Worm (Caenorhabditis elegans): ENCODE data around the gene mans-3.

The mans-3 gene

ce11 chrX:5116180-5116579, 49.0 kb upstream of the mans-3 start:
- TF ChIP-seq ama-1 (optimal IDR thresholded peaks at IDR 0.05) (peak; percentile 31), nhr-43 (tag; optimal IDR thresholded peaks at IDR 0.05; ENCODE audit: poor library complexity, severe bottlenecking) (no peak)

ce11 chrX:5116816-5117459, 48.3 kb upstream of the mans-3 start, which contains the start of gene apl-1:
apl-1 (minus strand) TSS chrX:5116866.
- TF ChIP-seq zag-1 (tag; optimal IDR thresholded peaks at IDR 0.05) (no peak), pha-4 (tag; optimal IDR thresholded peaks at IDR 0.05) (peak; percentile 46), nfya-1 (tag; optimal IDR thresholded peaks at IDR 0.05; ENCODE audit: insufficient read depth) (peak; percentile 28), nhr-23 (tag; optimal IDR thresholded peaks at IDR 0.05) (peak; percentile 48), nhr-25 (tag; optimal IDR thresholded peaks at IDR 0.05) (peak; percentile 43), fos-1 (tag; optimal IDR thresholded peaks at IDR 0.05) (no peak), ceh-28 (tag; optimal IDR thresholded peaks at IDR 0.05) (peak; percentile 28), ztf-11 (tag; optimal IDR thresholded peaks at IDR 0.05) (no peak), ama-1 (optimal IDR thresholded peaks at IDR 0.05) (peak; percentile 15)

- TF ChIP-seq tbx-2 (tag; optimal IDR thresholded peaks at IDR 0.05) (no peak), fkh-10 (GFP tag; optimal IDR thresholded peaks at IDR 0.05) (peak; percentile 85), lsy-12 (tag; optimal IDR thresholded peaks at IDR 0.05) (no peak)
These were observed 47.6 kb upstream of the mans-3 start for ce11 chrX:5117571-5117970.

ce11 chrX:5119246-5119645, 45.9 kb upstream of the mans-3 start:
- peak; percentile 80 for TF ChIP-seq nhr-43 (tag; optimal IDR thresholded peaks at IDR 0.05; ENCODE audit: poor library complexity, severe bottlenecking)
- peak; percentile 77 for TF ChIP-seq nhr-23 (tag; optimal IDR thresholded peaks at IDR 0.05)
- TF ChIP-seq elt-2 (tag; optimal IDR thresholded peaks at IDR 0.05) = peak; percentile 28
- peak; percentile 56 for TF ChIP-seq ama-1 (optimal IDR thresholded peaks at IDR 0.05)
- TF ChIP-seq lsy-12 (tag; optimal IDR thresholded peaks at IDR 0.05) = peak; percentile 39
- peak; percentile 51 for TF ChIP-seq nfya-1 (tag; optimal IDR thresholded peaks at IDR 0.05; ENCODE audit: insufficient read depth)
- peak; percentile 44 for TF ChIP-seq jun-1 (tag; optimal IDR thresholded peaks at IDR 0.05)
- TF ChIP-seq egl-27 (tag; optimal IDR thresholded peaks at IDR 0.05) = no peak
- no peak for TF ChIP-seq mml-1 (tag; optimal IDR thresholded peaks at IDR 0.05)
- TF ChIP-seq lin-39 (tag; optimal IDR thresholded peaks at IDR 0.05) = peak; percentile 28
- no peak for TF ChIP-seq nhr-12 (tag; optimal IDR thresholded peaks at IDR 0.05)
- TF ChIP-seq fkh-10 (GFP tag; optimal IDR thresholded peaks at IDR 0.05) = no peak
- TF ChIP-seq mdl-1 (tag; optimal IDR thresholded peaks at IDR 0.05) = peak; percentile 26
- TF ChIP-seq unc-62 (GFP tag; optimal IDR thresholded peaks at IDR 0.05) = peak; percentile 50
- peak; percentile 33 for TF ChIP-seq pha-4 (tag; optimal IDR thresholded peaks at IDR 0.05)
- peak; percentile 86 for TF ChIP-seq nhr-25 (tag; optimal IDR thresholded peaks at IDR 0.05)

ce11 chrX:5119686-5120085, 45.5 kb upstream of the mans-3 start:
- no peak for TF ChIP-seq ceh-28 (tag; optimal IDR thresholded peaks at IDR 0.05)
- TF ChIP-seq R02D3.7 (tag; optimal IDR thresholded peaks at IDR 0.05) = no peak
- TF ChIP-seq daf-12 (tag; optimal IDR thresholded peaks at IDR 0.05) = no peak
- no peak for TF ChIP-seq nhr-237 (tag; optimal IDR thresholded peaks at IDR 0.05)
- TF ChIP-seq jun-1 (tag; optimal IDR thresholded peaks at IDR 0.05) = no peak
- no peak for TF ChIP-seq mdl-1 (tag; optimal IDR thresholded peaks at IDR 0.05)
- TF ChIP-seq nhr-43 (tag; optimal IDR thresholded peaks at IDR 0.05; ENCODE audit: poor library complexity, severe bottlenecking) = no peak
- TF ChIP-seq zag-1 (tag; optimal IDR thresholded peaks at IDR 0.05) = no peak
- TF ChIP-seq pqm-1 (tag; optimal IDR thresholded peaks at IDR 0.05) = no peak
- no peak for TF ChIP-seq eor-1 (tag; optimal IDR thresholded peaks at IDR 0.05)

ce11 chrX:5120196-5120595, 45.0 kb upstream of the mans-3 start:
- TF ChIP-seq nhr-76 (tag; optimal IDR thresholded peaks at IDR 0.05) (no peak), ZK546.5 (tag; optimal IDR thresholded peaks at IDR 0.05) (no peak), snpc-4 (tag; optimal IDR thresholded peaks at IDR 0.05) (no peak), fos-1 (tag; optimal IDR thresholded peaks at IDR 0.05) (no peak), nhr-67 (tag; optimal IDR thresholded peaks at IDR 0.05) (no peak), hmg-11 (tag; optimal IDR thresholded peaks at IDR 0.05) (no peak), nhr-11 (tag; optimal IDR thresholded peaks at IDR 0.05) (no peak), ceh-82 (tag; optimal IDR thresholded peaks at IDR 0.05) (no peak), nhr-237 (tag; optimal IDR thresholded peaks at IDR 0.05) (no peak), fkh-2 (tag; optimal IDR thresholded peaks at IDR 0.05) (no peak), ama-1 (optimal IDR thresholded peaks at IDR 0.05) (no peak), zag-1 (tag; optimal IDR thresholded peaks at IDR 0.05) (no peak)
